Worm (Caenorhabditis elegans) whole organism, L1 larva: Measurements from ENCODE around the gene T25B9.8.

Source experiments
- ama-1 ChIP-seq: fragments of 150-350 bp; optimal IDR thresholded peaks from 2 replicates; lab custom pipeline; 2014
- ceh-82 ChIP-seq, 3 experiments: fragments of 150-350 bp in 1 of 3; sonication (generic microtip) in 2 of 3; optimal IDR thresholded peaks; 2 replicates each; lab custom pipeline; 2014 to 2017; ENCODE audit warnings: missing biosample characterization in 3 of 3, missing genetic modification characterization in 3 of 3
- efl-1 ChIP-seq, 4 experiments: fragments of 150-350 bp; optimal IDR thresholded peaks in 3 of 4; peaks in 1 of 4; 1 replicate in 1 of 4; 2 replicates in 3 of 4; lab custom pipeline; 2014; ENCODE audit warnings: missing biosample characterization in 2 of 4, missing genetic modification characterization in 2 of 4, missing genetic modification reagents in 2 of 4
- lin-35 ChIP-seq, 2 experiments: fragments of 150-350 bp; optimal IDR thresholded peaks; 2 replicates each; lab custom pipeline; 2014; ENCODE audit warnings: missing biosample characterization in 2 of 2, missing genetic modification characterization in 2 of 2, missing genetic modification reagents in 2 of 2
- mdl-1 ChIP-seq, 2 experiments: fragments of 150-350 bp; optimal IDR thresholded peaks; 2 replicates each; lab custom pipeline; 2014 to 2017; ENCODE audit warnings: missing biosample characterization in 2 of 2, missing genetic modification characterization in 2 of 2, inconsistent platforms in 1 of 2
- mef-2 ChIP-seq: fragments of 150-350 bp; optimal IDR thresholded peaks from 2 replicates; lab custom pipeline; 2014; ENCODE audit warnings: missing biosample characterization, missing genetic modification characterization
- nhr-11 ChIP-seq: fragments of 150-350 bp; optimal IDR thresholded peaks from 2 replicates; lab custom pipeline; 2014; ENCODE audit warnings: missing biosample characterization, missing genetic modification characterization
- nhr-237 ChIP-seq: fragments of 150-350 bp; optimal IDR thresholded peaks from 2 replicates; lab custom pipeline; 2014; ENCODE audit warnings: missing biosample characterization, missing genetic modification characterization
- nhr-71 ChIP-seq: sonication (generic microtip); optimal IDR thresholded peaks from 2 replicates; lab custom pipeline; 2016; ENCODE audit warnings: mild to moderate bottlenecking, missing genetic modification characterization, moderate library complexity, missing compliant biosample characterization
- pqm-1 ChIP-seq: sonication (generic microtip); optimal IDR thresholded peaks from 3 replicates; lab custom pipeline; 2017; ENCODE audit warnings: missing biosample characterization, missing genetic modification characterization
- skn-1 ChIP-seq: fragments of 150-350 bp; optimal IDR thresholded peaks from 2 replicates; lab custom pipeline; 2014; ENCODE audit warnings: missing biosample characterization, missing genetic modification characterization
- unc-62 ChIP-seq: fragments of 150-350 bp; optimal IDR thresholded peaks from 2 replicates; lab custom pipeline; 2014; ENCODE audit warnings: missing biosample characterization, missing genetic modification reagents, missing genetic modification characterization

DNA sequence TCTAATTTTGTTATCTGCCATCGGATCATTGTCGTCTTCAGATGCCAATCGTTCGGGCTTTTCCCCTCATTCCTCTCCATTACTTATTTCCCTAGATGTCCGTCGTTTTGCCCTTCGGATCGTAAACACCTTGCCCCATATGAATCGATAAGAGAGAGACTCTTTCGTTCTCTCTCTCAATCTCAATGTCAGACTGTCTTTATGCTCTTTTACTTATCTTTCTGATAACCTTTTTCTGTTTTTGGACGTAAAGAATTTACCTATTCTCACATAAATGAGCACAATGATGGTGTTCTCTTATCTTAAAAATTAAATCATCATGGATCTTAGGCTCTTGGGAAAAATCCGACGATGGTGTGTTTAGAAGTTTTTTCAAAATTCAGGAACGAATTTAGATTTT lies 28.7 kb upstream of the T25B9.8 start:
- TF ChIP-seq lin-35 (GFP tag; optimal IDR thresholded peaks at IDR 0.05; lab: Kevin White, UChicago) = no peak
- TF ChIP-seq skn-1 = no peak
- TF ChIP-seq nhr-237 (tag; lab: Kevin White, UChicago) = no peak
- no peak for TF ChIP-seq mdl-1 (tag; optimal IDR thresholded peaks at IDR 0.05; lab: Kevin White, UChicago)
- no peak for TF ChIP-seq nhr-71 (tag; lab: Kevin White, UChicago)
- TF ChIP-seq ceh-82 (tag; optimal IDR thresholded peaks at IDR 0.05; lab: Kevin White, UChicago) = no peak
- TF ChIP-seq ama-1 (lab: Kevin White, UChicago) = no peak
- no peak for TF ChIP-seq nhr-11 (tag; lab: Kevin White, UChicago)
- TF ChIP-seq pqm-1 = no peak
- TF ChIP-seq mef-2 = no peak
- no peak for TF ChIP-seq efl-1 (optimal IDR thresholded peaks at IDR 0.05; lab: Kevin White, UChicago)
- TF ChIP-seq efl-1 (GFP tag; optimal IDR thresholded peaks at IDR 0.05 in 1 of 2; lab: Kevin White, UChicago) = no peak
- no peak for TF ChIP-seq unc-62 (GFP tag; lab: Kevin White, UChicago)
